Worm (Caenorhabditis elegans) whole organism, late embryonic: ENCODE data around the gene H40L08.7.

Source experiments
- K09A11.1 ChIP-seq: sonication (generic microtip); optimal IDR thresholded peaks from 2 replicates; lab custom pipeline; 2017; ENCODE audit warnings: antibody characterized with exemption, mild to moderate bottlenecking, missing genetic modification characterization, missing compliant biosample characterization; ENCODE audit not compliant: insufficient read depth
- ama-1 ChIP-seq: fragments of 150-350 bp; optimal IDR thresholded peaks from 2 replicates; lab custom pipeline; 2014
- ceh-34 ChIP-seq: sonication (generic microtip); optimal IDR thresholded peaks from 2 replicates; lab custom pipeline; 2016; ENCODE audit warnings: mild to moderate bottlenecking, missing genetic modification characterization, missing compliant biosample characterization
- ceh-9 ChIP-seq: sonication (generic microtip); optimal IDR thresholded peaks from 2 replicates; lab custom pipeline; 2016; ENCODE audit warnings: mild to moderate bottlenecking, missing genetic modification characterization, inconsistent platforms, missing compliant biosample characterization
- dve-1 ChIP-seq: sonication (generic microtip); optimal IDR thresholded peaks from 2 replicates; lab custom pipeline; 2017; ENCODE audit warnings: antibody characterized with exemption, mild to moderate bottlenecking, missing genetic modification characterization, missing compliant biosample characterization
- hlh-15 ChIP-seq: sonication (generic microtip); optimal IDR thresholded peaks from 2 replicates; lab custom pipeline; 2016; ENCODE audit warnings: missing genetic modification characterization, missing compliant biosample characterization
- hlh-30 ChIP-seq: sonication (generic microtip); optimal IDR thresholded peaks from 2 replicates; lab custom pipeline; 2017; ENCODE audit warnings: antibody characterized with exemption, missing genetic modification characterization, missing compliant biosample characterization; ENCODE audit not compliant: insufficient read depth
- unc-3 ChIP-seq, 2 experiments: fragments of 200-800 bp in 1 of 2; sonication (Bioruptor generic) in 1 of 2; sonication (generic microtip) in 1 of 2; conservative IDR thresholded peaks in 1 of 2; optimal IDR thresholded peaks in 1 of 2; 2 replicates each; pipeline versions ENCODE4 v1.3.6 to Lab custom; 2016 to 2022; ENCODE audit warnings: missing compliant biosample characterization in 2 of 2, missing genetic modification characterization in 2 of 2, missing genetic modification reagents in 1 of 2
- unc-42 ChIP-seq: sonication (generic microtip); optimal IDR thresholded peaks from 2 replicates; lab custom pipeline; 2016; ENCODE audit warnings: missing genotype, missing genetic modification characterization, missing compliant biosample characterization

- no peak for TF ChIP-seq K09A11.1 (tag; lab: Kevin White, UChicago)
- TF ChIP-seq ceh-9 (tag; lab: Kevin White, UChicago) = no peak
- no peak for TF ChIP-seq ceh-34 (tag; lab: Kevin White, UChicago)
- TF ChIP-seq dve-1 (tag; lab: Kevin White, UChicago) = no peak
- no peak for TF ChIP-seq unc-42 (tag; lab: Kevin White, UChicago)
- TF ChIP-seq unc-3 (GFP tag; conservative IDR thresholded peaks at IDR 0.05; lab: Robert Waterston, UW) = no peak
- no peak for TF ChIP-seq unc-3 (tag; optimal IDR thresholded peaks at IDR 0.05; lab: Kevin White, UChicago)
- no peak for TF ChIP-seq hlh-15
- no peak for TF ChIP-seq ama-1
- no peak for TF ChIP-seq hlh-30
These were observed 38.4 kb downstream of the H40L08.7 start for ce11 chrX:15039029-15039695.
